Worm (Caenorhabditis elegans) whole organism, young adult: ENCODE data around the gene K09C6.2.

Experiments used
- B0035.1 ChIP-seq: sonication (generic microtip); optimal IDR thresholded peaks from 2 replicates; lab custom pipeline; 2016; ENCODE audit warnings: missing genetic modification characterization, mild to moderate bottlenecking, missing compliant biosample characterization, missing genotype, missing genetic modification reagents
- B0261.1 ChIP-seq: sonication (generic microtip); optimal IDR thresholded peaks from 2 replicates; lab custom pipeline; 2016; ENCODE audit warnings: mild to moderate bottlenecking, missing genetic modification characterization, moderate library complexity, missing compliant biosample characterization
- C17E4.6 ChIP-seq: fragments of 200-800 bp; sonication (Bioruptor generic); IDR thresholded peaks from 2 replicates; pipeline ENCODE4 v1.3.6; 2022; ENCODE audit warnings: missing genetic modification reagents, missing genetic modification characterization, missing compliant biosample characterization
- F22D6.2 ChIP-seq: sonication (generic microtip); optimal IDR thresholded peaks from 2 replicates; lab custom pipeline; 2016; ENCODE audit warnings: mild to moderate bottlenecking, missing genetic modification characterization, missing compliant biosample characterization
- F39B2.1 ChIP-seq: fragments of 200-800 bp; sonication (Bioruptor generic); IDR thresholded peaks from 2 replicates; pipeline ENCODE4 v1.3.6; 2022; ENCODE audit warnings: missing genetic modification reagents, missing genetic modification characterization, missing compliant biosample characterization
- F57C9.4 ChIP-seq: sonication (generic microtip); optimal IDR thresholded peaks from 2 replicates; lab custom pipeline; 2017; ENCODE audit warnings: mild to moderate bottlenecking, missing genetic modification characterization, missing compliant biosample characterization
- K12H6.12 ChIP-seq: fragments of 200-800 bp; sonication (Bioruptor generic); optimal IDR thresholded peaks from 2 replicates; lab custom pipeline; 2018; ENCODE audit warnings: mild to moderate bottlenecking, missing genetic modification characterization, missing compliant biosample characterization
- T07F8.4 ChIP-seq: sonication (generic microtip); optimal IDR thresholded peaks from 2 replicates; lab custom pipeline; 2016; ENCODE audit warnings: mild to moderate bottlenecking, missing genetic modification characterization, moderate library complexity, missing compliant biosample characterization
- Y53F4B.3 ChIP-seq: fragments of 200-800 bp; sonication (Bioruptor generic); IDR thresholded peaks from 2 replicates; pipeline ENCODE4 v1.3.6; 2022; ENCODE audit warnings: missing genetic modification reagents, missing genetic modification characterization, missing compliant biosample characterization
- Y53G8AR.9 ChIP-seq: fragments of 200-800 bp; sonication (Bioruptor generic); conservative IDR thresholded peaks from 2 replicates; pipeline ENCODE4 v1.3.6; 2022; ENCODE audit warnings: missing genetic modification reagents, missing genetic modification characterization, missing compliant biosample characterization
- ZK185.1 ChIP-seq: sonication (generic microtip); optimal IDR thresholded peaks from 2 replicates; lab custom pipeline; 2016; ENCODE audit warnings: mild to moderate bottlenecking, missing genetic modification characterization, missing compliant biosample characterization; ENCODE audit not compliant: poor library complexity, severe bottlenecking
- attf-6 ChIP-seq: fragments of 200-800 bp; sonication (Bioruptor generic); IDR thresholded peaks from 2 replicates; pipeline ENCODE4 v1.3.6; 2022; ENCODE audit warnings: missing genetic modification reagents, missing genetic modification characterization, missing compliant biosample characterization
- bed-2 ChIP-seq: fragments of 200-800 bp; sonication (Bioruptor generic); IDR thresholded peaks from 2 replicates; pipeline ENCODE4 v1.3.6; 2022; ENCODE audit warnings: missing genetic modification reagents, missing genetic modification characterization, missing compliant biosample characterization
- ccch-3 ChIP-seq: fragments of 200-800 bp; sonication (Bioruptor generic); optimal IDR thresholded peaks from 2 replicates; lab custom pipeline; 2018; ENCODE audit warnings: mild to moderate bottlenecking, missing genetic modification characterization, missing compliant biosample characterization
- ceh-100 ChIP-seq: fragments of 200-800 bp; sonication (Bioruptor generic); IDR thresholded peaks from 2 replicates; pipeline ENCODE4 v1.3.6; 2022; ENCODE audit warnings: missing genetic modification reagents, missing genetic modification characterization, missing compliant biosample characterization
- ceh-58 ChIP-seq: fragments of 200-800 bp; sonication (Bioruptor generic); IDR thresholded peaks from 2 replicates; pipeline ENCODE4 v1.3.6; 2022; ENCODE audit warnings: missing genetic modification characterization, missing compliant biosample characterization
- chd-7 ChIP-seq: sonication (generic microtip); optimal IDR thresholded peaks from 2 replicates; lab custom pipeline; 2016; ENCODE audit warnings: mild to moderate bottlenecking, missing genetic modification characterization, moderate library complexity, missing compliant biosample characterization
- gei-17 ChIP-seq: fragments of 200-800 bp; sonication (Bioruptor generic); optimal IDR thresholded peaks from 2 replicates; lab custom pipeline; 2018; ENCODE audit warnings: mild to moderate bottlenecking, missing genetic modification characterization, missing compliant biosample characterization
- him-1 ChIP-seq: sonication (generic microtip); optimal IDR thresholded peaks from 2 replicates; lab custom pipeline; 2016; ENCODE audit warnings: missing genotype, missing genetic modification reagents, missing genetic modification characterization, missing compliant biosample characterization
- lag-1 ChIP-seq: fragments of 200-800 bp; sonication (Bioruptor generic); IDR thresholded peaks from 2 replicates; pipeline ENCODE4 v1.3.6; 2022; ENCODE audit warnings: missing genetic modification reagents, missing genetic modification characterization, missing compliant biosample characterization
- let-526 ChIP-seq: fragments of 200-800 bp; sonication (Bioruptor generic); IDR thresholded peaks from 2 replicates; pipeline ENCODE4 v1.3.6; 2022; ENCODE audit warnings: missing genetic modification reagents, missing genetic modification characterization, missing compliant biosample characterization
- lin-40 ChIP-seq: sonication (generic microtip); optimal IDR thresholded peaks from 2 replicates; lab custom pipeline; 2016; ENCODE audit warnings: missing genetic modification characterization, mild to moderate bottlenecking, missing compliant biosample characterization, missing genotype, missing genetic modification reagents
- madf-6 ChIP-seq: fragments of 200-800 bp; sonication (Bioruptor generic); IDR thresholded peaks from 2 replicates; pipeline ENCODE4 v1.3.6; 2022; ENCODE audit warnings: missing genetic modification reagents, missing genetic modification characterization, missing compliant biosample characterization
- mcd-1 ChIP-seq: fragments of 200-800 bp; sonication (Bioruptor generic); IDR thresholded peaks from 2 replicates; pipeline ENCODE4 v1.3.6; 2022; ENCODE audit warnings: missing genetic modification reagents, missing genetic modification characterization, missing compliant biosample characterization
- mes-4 ChIP-seq: sonication (generic microtip); optimal IDR thresholded peaks from 2 replicates; lab custom pipeline; 2016; ENCODE audit warnings: missing genotype, missing genetic modification characterization, missing compliant biosample characterization
- mxl-1 ChIP-seq: sonication (generic microtip); optimal IDR thresholded peaks from 2 replicates; lab custom pipeline; 2016; ENCODE audit warnings: missing genetic modification characterization, missing compliant biosample characterization
- nhr-27 ChIP-seq: fragments of 200-800 bp; sonication (Bioruptor generic); optimal IDR thresholded peaks from 2 replicates; lab custom pipeline; 2018; ENCODE audit warnings: mild to moderate bottlenecking, missing genetic modification characterization, moderate library complexity, missing compliant biosample characterization
- nhr-90 ChIP-seq: sonication (generic microtip); optimal IDR thresholded peaks from 2 replicates; lab custom pipeline; 2016; ENCODE audit warnings: missing genotype, mild to moderate bottlenecking, missing genetic modification characterization, missing compliant biosample characterization
- pbrm-1 ChIP-seq: fragments of 200-800 bp; sonication (Bioruptor generic); IDR thresholded peaks from 2 replicates; pipeline ENCODE4 v1.3.6; 2022; ENCODE audit warnings: missing genetic modification reagents, missing genetic modification characterization, missing compliant biosample characterization
- rec-8 ChIP-seq, 2 experiments: sonication (generic microtip); optimal IDR thresholded peaks; 2 replicates each; lab custom pipeline; 2016; ENCODE audit warnings: mild to moderate bottlenecking in 2 of 2, missing genetic modification characterization in 2 of 2, missing genetic modification reagents in 2 of 2, missing genotype in 2 of 2, missing biosample characterization in 1 of 2, missing compliant biosample characterization in 1 of 2, moderate library complexity in 1 of 2
- repo-1 ChIP-seq: sonication (generic microtip); optimal IDR thresholded peaks from 2 replicates; lab custom pipeline; 2017; ENCODE audit warnings: mild to moderate bottlenecking, missing genetic modification characterization, missing compliant biosample characterization
- sea-2 ChIP-seq: fragments of 200-800 bp; sonication (Bioruptor generic); IDR thresholded peaks from 2 replicates; pipeline ENCODE4 v1.3.6; 2022; ENCODE audit warnings: missing genetic modification characterization, missing compliant biosample characterization
- snpc-1.1 ChIP-seq: sonication (generic microtip); optimal IDR thresholded peaks from 2 replicates; lab custom pipeline; 2017; ENCODE audit warnings: missing genetic modification characterization, mild to moderate bottlenecking, missing compliant biosample characterization, antibody characterized with exemption, moderate library complexity, missing genotype, missing genetic modification reagents; ENCODE audit not compliant: insufficient read depth
- snpc-3.4 ChIP-seq: sonication (generic microtip); optimal IDR thresholded peaks from 2 replicates; lab custom pipeline; 2017; ENCODE audit warnings: missing genetic modification characterization, mild to moderate bottlenecking, missing compliant biosample characterization, antibody characterized with exemption, moderate library complexity, missing genotype, missing genetic modification reagents
- sptf-2 ChIP-seq: fragments of 200-800 bp; sonication (Bioruptor generic); optimal IDR thresholded peaks from 2 replicates; lab custom pipeline; 2018; ENCODE audit warnings: mild to moderate bottlenecking, missing genetic modification characterization, missing compliant biosample characterization
- tbp1 ChIP-seq: fragments of 200-800 bp; sonication (Bioruptor generic); optimal IDR thresholded peaks from 2 replicates; lab custom pipeline; 2018; ENCODE audit warnings: mild to moderate bottlenecking, missing genetic modification characterization, missing compliant biosample characterization
- xnd-1 ChIP-seq: sonication (generic microtip); optimal IDR thresholded peaks from 2 replicates; lab custom pipeline; 2016; ENCODE audit warnings: missing genotype, missing genetic modification reagents, missing genetic modification characterization, missing compliant biosample characterization
- zim-3 ChIP-seq: sonication (generic microtip); optimal IDR thresholded peaks from 2 replicates; lab custom pipeline; 2017; ENCODE audit warnings: mild to moderate bottlenecking, missing genetic modification characterization, moderate library complexity, missing compliant biosample characterization
- ztf-18 ChIP-seq: sonication (generic microtip); optimal IDR thresholded peaks from 2 replicates; lab custom pipeline; 2016; ENCODE audit warnings: missing genotype, mild to moderate bottlenecking, missing genetic modification characterization, missing compliant biosample characterization
- ztf-26 ChIP-seq: sonication (generic microtip); optimal IDR thresholded peaks from 2 replicates; lab custom pipeline; 2017; ENCODE audit warnings: missing genetic modification characterization, missing compliant biosample characterization
- ztf-6 ChIP-seq: fragments of 200-800 bp; sonication (Bioruptor generic); IDR thresholded peaks from 2 replicates; pipeline ENCODE4 v1.3.6; 2022; ENCODE audit warnings: missing genetic modification reagents, missing genetic modification characterization, missing compliant biosample characterization

The K09C6.2 gene

ce11 chrV:856549-856948, at the start of gene K09C6.2:
TSS of gene K09C6.2 (plus strand) at chrV:856849.
- TF ChIP-seq madf-6 (GFP tag; lab: Robert Waterston, UW) (no peak), him-1 (no peak), B0035.1 (tag; lab: Kevin White, UChicago) (no peak), gei-17 (GFP tag; lab: Kevin White, UChicago) (no peak), mxl-1 (tag; lab: Kevin White, UChicago) (no peak), lag-1 (GFP tag; lab: Robert Waterston, UW) (no peak), zim-3 (tag; lab: Kevin White, UChicago) (no peak), Y53F4B.3 (GFP tag; lab: Robert Waterston, UW) (no peak), ceh-100 (GFP tag; lab: Robert Waterston, UW) (no peak), F39B2.1 (GFP tag; lab: Robert Waterston, UW) (no peak)

DNA sequence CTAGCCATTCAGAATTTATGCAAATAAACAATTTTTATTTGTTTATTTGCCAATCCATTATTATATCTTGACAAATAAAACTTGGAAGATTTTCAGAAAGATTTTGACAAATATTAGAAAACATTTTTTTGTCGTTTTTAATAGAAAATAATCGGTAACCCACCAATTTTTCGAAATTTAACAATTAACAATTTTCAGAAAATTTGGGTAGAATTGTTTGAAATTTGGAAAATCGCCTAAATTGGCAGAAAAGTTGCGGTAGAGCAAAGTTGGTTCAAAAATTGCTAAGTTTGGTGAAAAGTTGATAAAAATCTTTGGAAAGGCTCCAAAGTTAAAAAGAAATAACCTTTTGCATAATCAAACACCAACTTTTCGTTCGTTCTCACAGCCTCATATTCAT, 48.4 kb upstream of the K09C6.2 start:
- no peak for TF ChIP-seq let-526 (GFP tag; lab: Robert Waterston, UW)
- TF ChIP-seq F22D6.2: no peak

DNA sequence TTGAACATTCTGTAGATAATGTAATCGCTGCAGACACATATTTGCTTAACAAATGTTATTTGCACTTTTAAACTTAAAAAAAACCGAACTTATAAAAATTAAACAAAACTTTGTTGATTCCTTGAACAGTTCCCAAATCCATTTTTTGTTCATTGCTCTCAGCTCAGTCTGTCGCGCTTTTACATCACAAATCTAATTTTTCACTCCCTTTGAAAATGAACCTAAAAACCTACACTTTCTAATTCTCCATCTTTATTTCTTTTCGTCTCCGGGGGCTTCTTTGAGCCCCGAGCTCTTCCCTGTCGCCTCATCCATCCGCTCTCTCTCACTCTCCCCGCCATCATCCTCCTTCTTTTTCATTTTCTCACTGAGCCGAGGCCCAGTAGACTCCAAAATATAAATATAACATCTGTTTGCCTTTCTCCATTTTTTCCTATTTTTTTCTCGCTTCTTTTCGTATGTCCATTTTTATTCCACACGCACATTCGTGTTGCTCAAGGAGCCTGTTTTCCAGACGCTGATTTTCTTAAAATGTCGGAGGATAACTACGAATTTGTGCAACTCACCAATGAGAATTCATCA, 46.3 kb upstream of the K09C6.2 start, which contains the start of gene R13D11.4:
TSS of gene R13D11.4 (plus strand) at position 532 of the 582 bp plus-strand sequence.
- TF ChIP-seq ztf-6 (GFP tag; lab: Robert Waterston, UW) (no peak), pbrm-1 (GFP tag; lab: Robert Waterston, UW) (no peak), sptf-2 (GFP tag; lab: Kevin White, UChicago) (no peak), ZK185.1 (tag; lab: Kevin White, UChicago) (no peak), snpc-1.1 (tag; lab: Kevin White, UChicago) (no peak), Y53F4B.3 (GFP tag; lab: Robert Waterston, UW) (no peak), chd-7 (tag; lab: Kevin White, UChicago) (no peak), Y53G8AR.9 (GFP tag; lab: Robert Waterston, UW) (no peak), xnd-1 (no peak), mcd-1 (no peak), B0261.1 (no peak), attf-6 (GFP tag; lab: Robert Waterston, UW) (no peak), nhr-27 (tag; lab: Kevin White, UChicago) (no peak), T07F8.4 (tag; lab: Kevin White, UChicago) (no peak), tbp1 (GFP tag; lab: Kevin White, UChicago) (no peak), let-526 (GFP tag; lab: Robert Waterston, UW) (no peak), ztf-26 (tag; lab: Kevin White, UChicago) (no peak), bed-2 (GFP tag; lab: Robert Waterston, UW) (no peak)

DNA sequence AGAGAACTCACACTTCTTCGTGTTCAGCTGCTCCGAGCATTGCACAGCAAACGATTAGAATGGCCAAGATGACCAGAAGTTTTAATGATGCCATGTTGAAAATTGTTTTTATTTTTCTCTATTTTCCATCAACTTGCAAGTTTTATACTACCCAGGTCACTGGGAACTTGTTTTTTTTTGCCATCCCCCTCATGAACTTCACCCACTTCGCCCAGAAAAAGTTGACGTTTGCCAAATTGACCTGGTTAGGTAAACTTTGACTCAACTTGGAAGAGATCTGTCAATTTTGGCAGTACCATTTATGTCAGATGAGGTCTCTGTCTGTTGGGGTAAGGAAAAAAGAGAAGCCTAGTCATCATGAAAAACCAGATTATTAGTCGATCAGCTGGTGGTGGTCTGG, 43.5 kb upstream of the K09C6.2 start, which contains the start of gene R13D11.10:
TSS of gene R13D11.10 (minus strand) at position 101 of the 400 bp plus-strand sequence.
- no peak for TF ChIP-seq F57C9.4 (tag; lab: Kevin White, UChicago)
- TF ChIP-seq him-1: no peak
- TF ChIP-seq K12H6.12: no peak
- TF ChIP-seq sea-2: no peak
- no peak for TF ChIP-seq attf-6 (GFP tag; lab: Robert Waterston, UW)
- TF ChIP-seq rec-8 (tag; optimal IDR thresholded peaks at IDR 0.05; lab: Kevin White, UChicago): no peak
- no peak for TF ChIP-seq mes-4 (tag; lab: Kevin White, UChicago)
- TF ChIP-seq lin-40 (tag; lab: Kevin White, UChicago): no peak
- no peak for TF ChIP-seq ceh-58 (GFP tag; lab: Robert Waterston, UW)
- TF ChIP-seq ztf-18 (tag; lab: Kevin White, UChicago): no peak
- TF ChIP-seq repo-1 (tag; lab: Kevin White, UChicago): no peak
- TF ChIP-seq C17E4.6 (GFP tag; lab: Robert Waterston, UW): no peak
- TF ChIP-seq B0035.1 (tag; lab: Kevin White, UChicago): no peak
- no peak for TF ChIP-seq ccch-3 (GFP tag; lab: Kevin White, UChicago)
- TF ChIP-seq snpc-3.4 (tag; lab: Kevin White, UChicago): no peak
- no peak for TF ChIP-seq nhr-90 (tag; lab: Kevin White, UChicago)
